Worm (Caenorhabditis elegans) whole organism, L1 larva: Measurements from ENCODE around the gene ctf-4.

Source experiments
- Y116A8C.19 ChIP-seq: sonication (generic microtip); optimal IDR thresholded peaks from 2 replicates; lab custom pipeline; 2016; ENCODE audit warnings: missing compliant biosample characterization, missing genetic modification characterization, borderline replicate concordance
- alr-1 ChIP-seq: fragments of 200-800 bp; sonication (Bioruptor generic); optimal IDR thresholded peaks from 2 replicates; lab custom pipeline; 2018; ENCODE audit warnings: borderline replicate concordance, mild to moderate bottlenecking, missing genetic modification characterization, missing compliant biosample characterization
- ceh-88 ChIP-seq: fragments of 200-800 bp; sonication (Bioruptor generic); IDR thresholded peaks from 2 replicates; pipeline ENCODE4 v1.3.6; 2022; ENCODE audit warnings: missing genetic modification characterization, missing compliant biosample characterization
- ceh-90 ChIP-seq: sonication (generic microtip); optimal IDR thresholded peaks from 2 replicates; lab custom pipeline; 2016; ENCODE audit warnings: missing genetic modification characterization, missing compliant biosample characterization
- ces-1 ChIP-seq: fragments of 150-350 bp; optimal IDR thresholded peaks from 2 replicates; lab custom pipeline; 2014; ENCODE audit warnings: missing biosample characterization, missing genetic modification reagents, missing genetic modification characterization
- efl-1 ChIP-seq, 4 experiments: fragments of 150-350 bp; optimal IDR thresholded peaks in 3 of 4; peaks in 1 of 4; 1 replicate in 1 of 4; 2 replicates in 3 of 4; lab custom pipeline; 2014; ENCODE audit warnings: missing biosample characterization in 2 of 4, missing genetic modification characterization in 2 of 4, missing genetic modification reagents in 2 of 4
- elt-2 ChIP-seq: sonication (generic microtip); optimal IDR thresholded peaks from 2 replicates; lab custom pipeline; 2016; ENCODE audit warnings: missing genetic modification characterization, mild to moderate bottlenecking, inconsistent platforms, missing compliant biosample characterization, missing genetic modification reagents
- ets-5 ChIP-seq: fragments of 200-800 bp; sonication (Bioruptor generic); IDR thresholded peaks from 2 replicates; pipeline ENCODE4 v1.3.6; 2022; ENCODE audit warnings: missing genetic modification characterization, missing compliant biosample characterization
- fkh-10 ChIP-seq: sonication (generic microtip); optimal IDR thresholded peaks from 2 replicates; lab custom pipeline; 2017; ENCODE audit warnings: missing biosample characterization, missing genetic modification reagents, missing genetic modification characterization
- fos-1 ChIP-seq: fragments of 150-350 bp; optimal IDR thresholded peaks from 2 replicates; lab custom pipeline; 2014; ENCODE audit warnings: missing biosample characterization, missing genetic modification characterization
- isw-1 ChIP-seq: fragments of 200-800 bp; sonication (Bioruptor generic); IDR thresholded peaks from 2 replicates; pipeline ENCODE4 v1.3.6; 2022; ENCODE audit warnings: missing genetic modification characterization, missing compliant biosample characterization
- lin-13 ChIP-seq: fragments of 150-350 bp; optimal IDR thresholded peaks from 2 replicates; lab custom pipeline; 2014; ENCODE audit warnings: missing biosample characterization, missing genetic modification reagents, missing genetic modification characterization
- lin-14 ChIP-seq: fragments of 200-800 bp; sonication (Bioruptor generic); optimal IDR thresholded peaks from 2 replicates; lab custom pipeline; 2018; ENCODE audit warnings: mild to moderate bottlenecking, missing genetic modification characterization, moderate library complexity, missing compliant biosample characterization
- lin-15B ChIP-seq: fragments of 150-350 bp; sonication (generic microtip); optimal IDR thresholded peaks from 3 replicates; lab custom pipeline; 2014; ENCODE audit warnings: missing biosample characterization, missing genetic modification characterization
- lin-35 ChIP-seq, 2 experiments: fragments of 150-350 bp; optimal IDR thresholded peaks; 2 replicates each; lab custom pipeline; 2014; ENCODE audit warnings: missing biosample characterization in 2 of 2, missing genetic modification characterization in 2 of 2, missing genetic modification reagents in 2 of 2
- lir-3 ChIP-seq: sonication (generic microtip); optimal IDR thresholded peaks from 2 replicates; lab custom pipeline; 2016; ENCODE audit warnings: mild to moderate bottlenecking, missing genetic modification characterization, moderate library complexity, missing compliant biosample characterization; ENCODE audit not compliant: poor library complexity
- lsy-2 ChIP-seq, 2 experiments: fragments of 150-350 bp; optimal IDR thresholded peaks; 2 replicates each; lab custom pipeline; 2014; ENCODE audit warnings: missing biosample characterization in 2 of 2, missing genetic modification characterization in 2 of 2
- nhr-12 ChIP-seq: sonication (generic microtip); optimal IDR thresholded peaks from 2 replicates; lab custom pipeline; 2017; ENCODE audit warnings: missing biosample characterization, missing genetic modification characterization
- nhr-19 ChIP-seq: fragments of 200-800 bp; sonication (Bioruptor generic); conservative IDR thresholded peaks from 2 replicates; pipeline ENCODE4 v1.3.6; 2022; ENCODE audit warnings: missing genetic modification characterization, missing compliant biosample characterization
- nhr-20 ChIP-seq: sonication (generic microtip); optimal IDR thresholded peaks from 2 replicates; lab custom pipeline; 2016; ENCODE audit warnings: mild to moderate bottlenecking, missing genetic modification characterization, missing compliant biosample characterization
- nhr-237 ChIP-seq: fragments of 150-350 bp; optimal IDR thresholded peaks from 2 replicates; lab custom pipeline; 2014; ENCODE audit warnings: missing biosample characterization, missing genetic modification characterization
- nhr-47 ChIP-seq: sonication (generic microtip); optimal IDR thresholded peaks from 2 replicates; lab custom pipeline; 2016; ENCODE audit warnings: mild to moderate bottlenecking, missing genetic modification characterization, moderate library complexity, missing compliant biosample characterization
- nhr-71 ChIP-seq: sonication (generic microtip); optimal IDR thresholded peaks from 2 replicates; lab custom pipeline; 2016; ENCODE audit warnings: mild to moderate bottlenecking, missing genetic modification characterization, moderate library complexity, missing compliant biosample characterization
- nhr-85 ChIP-seq: sonication (generic microtip); peaks from one replicate; lab custom pipeline; 2016; ENCODE audit warnings: missing genetic modification characterization, inconsistent platforms, missing compliant biosample characterization
- nhr-90 ChIP-seq: sonication (generic microtip); optimal IDR thresholded peaks from 2 replicates; lab custom pipeline; 2016; ENCODE audit warnings: mild to moderate bottlenecking, missing genetic modification characterization, missing compliant biosample characterization; ENCODE audit not compliant: poor library complexity
- skn-1 ChIP-seq: fragments of 150-350 bp; optimal IDR thresholded peaks from 2 replicates; lab custom pipeline; 2014; ENCODE audit warnings: missing biosample characterization, missing genetic modification characterization
- snu-23 ChIP-seq: sonication (generic microtip); optimal IDR thresholded peaks from 2 replicates; lab custom pipeline; 2016; ENCODE audit warnings: missing genetic modification characterization, missing compliant biosample characterization
- sptf-1 ChIP-seq: fragments of 150-350 bp; optimal IDR thresholded peaks from 2 replicates; lab custom pipeline; 2014; ENCODE audit warnings: missing biosample characterization, missing genetic modification characterization
- swsn-7 ChIP-seq: sonication (generic microtip); optimal IDR thresholded peaks from 2 replicates; lab custom pipeline; 2016; ENCODE audit warnings: missing genetic modification characterization, missing compliant biosample characterization
- tlp-1 ChIP-seq: fragments of 150-350 bp; optimal IDR thresholded peaks from 2 replicates; lab custom pipeline; 2014; ENCODE audit warnings: missing biosample characterization, missing genetic modification characterization
- unc-30 ChIP-seq: sonication (generic microtip); optimal IDR thresholded peaks from 2 replicates; lab custom pipeline; 2017; ENCODE audit warnings: missing biosample characterization, missing genetic modification characterization
- unc-98 ChIP-seq: fragments of 200-800 bp; sonication (Bioruptor generic); IDR thresholded peaks from 2 replicates; pipeline ENCODE4 v1.3.6; 2022; ENCODE audit warnings: missing genetic modification characterization, missing compliant biosample characterization
- xbp-1 ChIP-seq: sonication (generic microtip); optimal IDR thresholded peaks from 2 replicates; lab custom pipeline; 2016; ENCODE audit warnings: missing genetic modification characterization, missing compliant biosample characterization
- ztf-4 ChIP-seq: fragments of 150-350 bp; optimal IDR thresholded peaks from 2 replicates; lab custom pipeline; 2014; ENCODE audit warnings: missing biosample characterization, missing genetic modification characterization

The ctf-4 gene

ce11 chrV:10955681-10956476 is 9.5 kb downstream of the ctf-4 start, which contains the start of gene F17C11.13:
Gene F17C11.13 (plus strand): TSS chrV:10955923.
- TF ChIP-seq unc-98 (GFP tag; lab: Robert Waterston, UW) (no peak), nhr-12 (tag; lab: Kevin White, UChicago) (no peak), elt-2 (tag; lab: Kevin White, UChicago) (peak; percentile 11), snu-23 (GFP tag; lab: Kevin White, UChicago) (no peak), efl-1 (optimal IDR thresholded peaks at IDR 0.05; lab: Kevin White, UChicago) (no peak), efl-1 (GFP tag; optimal IDR thresholded peaks at IDR 0.05 in 1 of 2; lab: Kevin White, UChicago) (peak in 1 of 2 experiments; percentile 34)

- TF ChIP-seq skn-1 (tag; lab: Kevin White, UChicago) (no peak), ces-1 (GFP tag; lab: Kevin White, UChicago) (no peak)
- TF ChIP-seq, all 84 proteins: peak for 0
Observed at ce11 chrV:10954832-10955231, 10.5 kb downstream of the ctf-4 start, which contains the start of gene F17C11.6. Gene F17C11.6 (plus strand): TSS chrV:10955121.

DNA sequence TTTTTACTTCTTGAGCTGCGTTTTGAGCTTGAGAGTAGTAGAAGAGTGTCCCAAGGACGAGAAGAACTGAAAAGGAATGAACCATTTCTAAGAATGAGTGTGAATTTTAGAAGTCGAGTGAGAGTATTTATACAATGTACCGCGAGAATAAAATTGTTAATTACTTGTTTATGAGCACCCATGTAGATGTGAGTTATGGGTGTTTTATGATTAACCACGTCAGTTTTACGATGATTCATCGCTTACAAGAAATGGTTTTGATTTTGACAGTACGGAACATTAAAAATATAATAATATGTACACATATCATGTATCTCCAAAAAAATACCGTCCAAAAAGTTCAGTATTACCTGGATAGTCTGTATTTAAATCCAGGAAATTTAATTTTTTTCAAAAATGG is 11.0 kb downstream of the ctf-4 start, which contains the start of gene clec-221:
clec-221 (minus strand) TSS at position 101 of the 400 bp plus-strand sequence.
- no peak for TF ChIP-seq ets-5 (GFP tag; lab: Robert Waterston, UW)
- TF ChIP-seq unc-30: no peak
- no peak for TF ChIP-seq ceh-90 (tag; lab: Kevin White, UChicago)
- no peak for TF ChIP-seq nhr-237 (tag; lab: Kevin White, UChicago)
- no peak for TF ChIP-seq alr-1 (tag; lab: Kevin White, UChicago)
- no peak for TF ChIP-seq lin-14 (GFP tag; lab: Kevin White, UChicago)
- no peak for TF ChIP-seq lin-15B (tag; lab: Kevin White, UChicago)

- TF ChIP-seq nhr-71 (tag; lab: Kevin White, UChicago): peak; percentile 67
- TF ChIP-seq nhr-47 (tag; lab: Kevin White, UChicago): peak; percentile 47
- TF ChIP-seq swsn-7 (tag; lab: Kevin White, UChicago): no peak
- peak; percentile 51 for TF ChIP-seq nhr-85
- TF ChIP-seq efl-1 (optimal IDR thresholded peaks at IDR 0.05; lab: Kevin White, UChicago): peak in 1 of 2 experiments; percentile 4
- TF ChIP-seq efl-1 (GFP tag; optimal IDR thresholded peaks at IDR 0.05 in 1 of 2; lab: Kevin White, UChicago): peak in 1 of 2 experiments; percentile 80
- TF ChIP-seq tlp-1 (tag; lab: Kevin White, UChicago): no peak
- no peak for TF ChIP-seq lsy-2 (tag; optimal IDR thresholded peaks at IDR 0.05; lab: Kevin White, UChicago)
- TF ChIP-seq snu-23 (GFP tag; lab: Kevin White, UChicago): peak; percentile 38
- no peak for TF ChIP-seq Y116A8C.19 (tag; lab: Kevin White, UChicago)
- TF ChIP-seq fkh-10 (GFP tag; lab: Kevin White, UChicago): no peak
- no peak for TF ChIP-seq isw-1 (GFP tag; lab: Robert Waterston, UW)
- TF ChIP-seq sptf-1: no peak
- peak; percentile 41 for TF ChIP-seq nhr-20 (tag; lab: Kevin White, UChicago)
- TF ChIP-seq alr-1 (tag; lab: Kevin White, UChicago): no peak
- TF ChIP-seq lin-13 (GFP tag; lab: Kevin White, UChicago): no peak
- TF ChIP-seq nhr-19 (GFP tag; lab: Robert Waterston, UW): 0 out of 2 replicates have a peak, but pooled peaks have one; percentile 20
- TF ChIP-seq fos-1 (tag; lab: Kevin White, UChicago): no peak
- TF ChIP-seq lir-3 (tag; lab: Kevin White, UChicago): peak; percentile 50
- TF ChIP-seq ceh-88 (GFP tag; lab: Robert Waterston, UW): 0 out of 2 replicates have a peak, but pooled peaks have one; percentile 21
- TF ChIP-seq xbp-1 (tag; lab: Kevin White, UChicago): peak; percentile 4
- TF ChIP-seq ztf-4 (tag; lab: Kevin White, UChicago): peak; percentile 19
- peak; percentile 34 for TF ChIP-seq nhr-90 (tag; lab: Kevin White, UChicago)
- peak in 1 of 2 experiments; percentile 19 for TF ChIP-seq lin-35 (GFP tag; optimal IDR thresholded peaks at IDR 0.05; lab: Kevin White, UChicago)
Observed at ce11 chrV:10953471-10954155, 11.7 kb downstream of the ctf-4 start.
